Worm (Caenorhabditis elegans): Measurements from ENCODE around the gene F41E6.15.

F41E6.15 gene

DNA sequence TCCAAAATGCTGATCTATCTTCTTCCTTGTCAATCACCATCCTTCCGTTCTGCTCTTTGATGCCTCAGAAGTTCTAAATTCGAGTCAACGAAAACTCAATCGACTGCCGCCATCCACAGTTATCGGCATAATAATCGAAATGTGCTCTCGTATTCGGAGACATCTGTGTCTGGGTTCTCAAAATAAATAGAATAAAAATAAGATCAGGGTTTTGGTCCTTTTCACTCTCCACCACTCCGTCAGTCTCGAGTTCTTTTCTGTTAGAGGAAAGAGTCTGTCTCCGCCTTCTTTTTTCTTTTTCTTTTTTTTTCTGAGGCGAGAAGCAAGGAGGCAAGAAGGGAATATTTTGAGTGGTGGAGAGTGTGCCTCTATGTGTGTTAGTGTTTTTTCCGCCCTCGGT is 21.2 kb upstream of the F41E6.15 start, which contains the start of gene F41E6.17:
F41E6.17 (plus strand) TSS at position 348 of the 400 bp plus-strand sequence.
- TF ChIP-seq lin-54 (GFP tag; optimal IDR thresholded peaks at IDR 0.05) = no peak
- no peak for TF ChIP-seq Y95B8A.8 (GFP tag; IDR thresholded peaks at IDR 0.05)
- no peak for TF ChIP-seq ceh-100 (GFP tag; IDR thresholded peaks at IDR 0.05)
- no peak for TF ChIP-seq F49E8.2 (tag; optimal IDR thresholded peaks at IDR 0.05; ENCODE audit: insufficient read depth)
- no peak for TF ChIP-seq ceh-79 (tag; optimal IDR thresholded peaks at IDR 0.05)
- TF ChIP-seq ceh-27 (GFP tag; optimal IDR thresholded peaks at IDR 0.05) = no peak
- TF ChIP-seq Y53F4B.3 (GFP tag; IDR thresholded peaks at IDR 0.05) = no peak
- TF ChIP-seq chd-7 (tag; optimal IDR thresholded peaks at IDR 0.05) = no peak
- TF ChIP-seq nhr-27 (tag; optimal IDR thresholded peaks at IDR 0.05) = no peak
- TF ChIP-seq sptf-2 (GFP tag; optimal IDR thresholded peaks at IDR 0.05) = no peak
- no peak for TF ChIP-seq F10E7.11 (tag; optimal IDR thresholded peaks at IDR 0.05)
- TF ChIP-seq nhr-120 (GFP tag; IDR thresholded peaks at IDR 0.05) = no peak

DNA sequence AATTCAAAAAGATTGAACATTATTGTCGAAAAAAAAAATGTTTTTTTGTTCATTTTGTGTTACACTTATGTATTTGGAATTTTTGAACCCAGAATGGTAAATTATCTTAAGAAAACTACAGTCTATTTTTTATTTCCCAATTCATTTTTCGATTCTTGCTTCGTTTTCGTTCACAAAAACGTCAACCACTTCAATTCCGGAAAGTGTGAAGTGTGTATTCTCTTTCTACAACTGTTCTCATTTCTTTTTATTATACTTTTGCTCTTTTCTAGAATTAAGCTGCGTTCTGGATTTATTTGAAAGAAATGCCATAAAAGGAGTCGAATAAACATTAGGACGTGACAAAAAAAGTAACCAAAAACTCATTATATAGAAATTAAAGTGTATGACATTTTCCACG is 19.8 kb upstream of the F41E6.15 start, which contains the start of gene F41E6.1:
F41E6.1 (plus strand) TSS at position 301 of the 400 bp plus-strand sequence.
- TF ChIP-seq xnd-1 (tag; optimal IDR thresholded peaks at IDR 0.05) (no peak), ama-1 (optimal IDR thresholded peaks at IDR 0.05) (no peak), ama-1 (GFP tag; optimal IDR thresholded peaks at IDR 0.05) (no peak), F49E8.2 (tag; optimal IDR thresholded peaks at IDR 0.05; ENCODE audit: insufficient read depth) (no peak), tbp1 (GFP tag; optimal IDR thresholded peaks at IDR 0.05) (no peak), ets-4 (GFP tag; optimal IDR thresholded peaks at IDR 0.05) (no peak), madf-6 (GFP tag; IDR thresholded peaks at IDR 0.05) (no peak), athp-1 (tag; optimal IDR thresholded peaks at IDR 0.05) (no peak), madf-10 (tag; optimal IDR thresholded peaks at IDR 0.05) (no peak), tbx-9 (tag; optimal IDR thresholded peaks at IDR 0.05; ENCODE audit: borderline replicate concordance) (no peak), lin-40 (tag; optimal IDR thresholded peaks at IDR 0.05) (no peak), B0019.2 (GFP tag; conservative IDR thresholded peaks at IDR 0.05) (no peak), mes-4 (tag; optimal IDR thresholded peaks at IDR 0.05) (no peak), nfya-1 (tag; optimal IDR thresholded peaks at IDR 0.05; ENCODE audit: borderline replicate concordance, insufficient read depth) (no peak), attf-5 (GFP tag; optimal IDR thresholded peaks at IDR 0.05) (no peak), egrh-3 (GFP tag; IDR thresholded peaks at IDR 0.05) (no peak), madf-3 (GFP tag; IDR thresholded peaks at IDR 0.05) (no peak), Y53F4B.3 (GFP tag; IDR thresholded peaks at IDR 0.05) (no peak), lsl-1 (GFP tag; optimal IDR thresholded peaks at IDR 0.05) (no peak), Y79H2A.3 (GFP tag; conservative IDR thresholded peaks at IDR 0.05) (no peak), ztf-25 (GFP tag; IDR thresholded peaks at IDR 0.05) (no peak)

DNA sequence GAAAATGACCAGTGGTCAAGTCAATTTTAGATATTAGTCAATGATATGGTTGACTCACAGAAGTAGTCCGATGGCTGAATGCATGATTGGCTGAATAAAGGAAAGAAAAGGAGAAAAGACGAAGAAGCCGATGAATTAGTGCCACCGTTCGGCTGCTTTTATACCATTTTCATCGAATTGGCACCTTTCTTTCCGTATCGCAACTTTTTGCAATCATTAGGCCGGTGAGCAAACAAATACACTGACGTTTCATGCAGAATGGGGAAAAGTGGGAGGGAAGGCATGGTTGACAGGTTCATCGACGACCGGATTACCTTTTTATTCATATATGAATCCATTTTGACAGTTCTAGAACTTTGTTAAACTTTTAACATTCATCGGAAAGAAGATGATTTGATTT is 18.7 kb upstream of the F41E6.15 start, which contains the start of gene idpc-2:
idpc-2 (minus strand) TSS at position 101 of the 400 bp plus-strand sequence.
- TF ChIP-seq ztf-6 (GFP tag; IDR thresholded peaks at IDR 0.05) = no peak
- TF ChIP-seq mxl-1 (tag; optimal IDR thresholded peaks at IDR 0.05) = no peak
- TF ChIP-seq somi-1 (GFP tag; optimal IDR thresholded peaks at IDR 0.05) = no peak
- TF ChIP-seq ama-1 (optimal IDR thresholded peaks at IDR 0.05) = no peak
- TF ChIP-seq ama-1 (GFP tag; optimal IDR thresholded peaks at IDR 0.05) = no peak
- TF ChIP-seq F39B2.1 (GFP tag; IDR thresholded peaks at IDR 0.05) = no peak
- no peak for TF ChIP-seq snpc-1.3 (tag; optimal IDR thresholded peaks at IDR 0.05; ENCODE audit: insufficient read depth)
- TF ChIP-seq mcd-1 (GFP tag; IDR thresholded peaks at IDR 0.05) = no peak
- TF ChIP-seq B0019.2 (GFP tag; conservative IDR thresholded peaks at IDR 0.05) = no peak
